Worm (Caenorhabditis elegans): Measurements from ENCODE around the gene srsx-36.
"Not testable (repeated sequence)": the region's sequence is repeated elsewhere in the genome, so short reads cannot be mapped to it uniquely, and the experiment has no call there.

srsx-36 gene

ce11 chrV:15819983-15820382 lies 10.5 kb upstream of the srsx-36 start, which contains the start of gene srbc-48:
TSS of gene srbc-48 (plus strand) at chrV:15820283.
- TF ChIP-seq med-1 (GFP tag; optimal IDR thresholded peaks at IDR 0.05; ENCODE audit: insufficient read depth) (no peak), T22C8.4 (GFP tag; IDR thresholded peaks at IDR 0.05) (no peak), flt-1 (GFP tag; IDR thresholded peaks at IDR 0.05) (no peak), ztf-29 (GFP tag; IDR thresholded peaks at IDR 0.05) (no peak), cog-1 (tag; optimal IDR thresholded peaks at IDR 0.05) (no peak), klf-2 (GFP tag; conservative IDR thresholded peaks at IDR 0.05) (no peak), ztf-23 (GFP tag; IDR thresholded peaks at IDR 0.05) (no peak)

ce11 chrV:15817746-15818145 lies 8.3 kb upstream of the srsx-36 start, which contains the start of gene abf-3:
TSS of gene abf-3 (minus strand) at chrV:15817846.
- no peak for TF ChIP-seq ztf-29 (GFP tag; IDR thresholded peaks at IDR 0.05)
- no peak for TF ChIP-seq ref-1 (GFP tag; conservative IDR thresholded peaks at IDR 0.05)
- no peak for TF ChIP-seq med-1 (GFP tag; optimal IDR thresholded peaks at IDR 0.05; ENCODE audit: insufficient read depth)
- no peak for TF ChIP-seq klf-2 (GFP tag; conservative IDR thresholded peaks at IDR 0.05)
- no peak for TF ChIP-seq tab-1 (GFP tag; IDR thresholded peaks at IDR 0.05)
- no peak for TF ChIP-seq ztf-23 (GFP tag; IDR thresholded peaks at IDR 0.05)
- no peak for TF ChIP-seq flt-1 (GFP tag; IDR thresholded peaks at IDR 0.05)
- TF ChIP-seq cog-1 (tag; optimal IDR thresholded peaks at IDR 0.05): no peak
- no peak for TF ChIP-seq T22C8.4 (GFP tag; IDR thresholded peaks at IDR 0.05)

ce11 chrV:15815962-15816432 lies 6.6 kb upstream of the srsx-36 start, which contains the start of the genes fbxa-69 and F54B8.4:
TSS of gene fbxa-69 (minus strand) at chrV:15815971.
TSS of gene F54B8.4 (plus strand) at chrV:15816382.
- TF ChIP-seq med-1 (GFP tag; optimal IDR thresholded peaks at IDR 0.05; ENCODE audit: insufficient read depth) (no peak), ztf-23 (GFP tag; IDR thresholded peaks at IDR 0.05) (no peak), tab-1 (GFP tag; IDR thresholded peaks at IDR 0.05) (no peak), flt-1 (GFP tag; IDR thresholded peaks at IDR 0.05) (no peak), klf-2 (GFP tag; conservative IDR thresholded peaks at IDR 0.05) (no peak), ref-1 (GFP tag; conservative IDR thresholded peaks at IDR 0.05) (no peak), T22C8.4 (GFP tag; IDR thresholded peaks at IDR 0.05) (no peak), cog-1 (tag; optimal IDR thresholded peaks at IDR 0.05) (no peak), ztf-29 (GFP tag; IDR thresholded peaks at IDR 0.05) (no peak)

ce11 chrV:15811982-15812381 lies 2.5 kb upstream of the srsx-36 start, which contains the start of gene nhr-282:
TSS of gene nhr-282 (plus strand) at chrV:15812282.
- TF ChIP-seq cog-1 (tag; optimal IDR thresholded peaks at IDR 0.05); ztf-29 (GFP tag; IDR thresholded peaks at IDR 0.05); ztf-23 (GFP tag; IDR thresholded peaks at IDR 0.05): not testable (repeated sequence)

- TF ChIP-seq ref-1 (GFP tag; conservative IDR thresholded peaks at IDR 0.05) (no peak), klf-2 (GFP tag; conservative IDR thresholded peaks at IDR 0.05) (no peak), ztf-23 (GFP tag; IDR thresholded peaks at IDR 0.05) (no peak), ztf-29 (GFP tag; IDR thresholded peaks at IDR 0.05) (no peak), cog-1 (tag; optimal IDR thresholded peaks at IDR 0.05) (no peak), T22C8.4 (GFP tag; IDR thresholded peaks at IDR 0.05) (no peak), med-1 (GFP tag; optimal IDR thresholded peaks at IDR 0.05; ENCODE audit: insufficient read depth) (no peak), flt-1 (GFP tag; IDR thresholded peaks at IDR 0.05) (no peak)
Observed at ce11 chrV:15810446-15810845, 1.0 kb upstream of the srsx-36 start, which contains the start of gene F54B8.1. TSS of gene F54B8.1 (plus strand) at chrV:15810746.

ce11 chrV:15807420-15807819 lies 2.0 kb downstream of the srsx-36 start, which contains the start of gene srsx-38:
TSS of gene srsx-38 (minus strand) at chrV:15807520.
- not testable (repeated sequence) for TF ChIP-seq flt-1 (GFP tag; IDR thresholded peaks at IDR 0.05); med-1 (GFP tag; optimal IDR thresholded peaks at IDR 0.05; ENCODE audit: insufficient read depth); cog-1 (tag; optimal IDR thresholded peaks at IDR 0.05)

ce11 chrV:15803748-15804147 lies 5.7 kb downstream of the srsx-36 start, which contains the start of gene T26E4.18:
TSS of gene T26E4.18 (minus strand) at chrV:15803848.
- not testable (repeated sequence) for TF ChIP-seq tab-1 (GFP tag; IDR thresholded peaks at IDR 0.05); flt-1 (GFP tag; IDR thresholded peaks at IDR 0.05); med-1 (GFP tag; optimal IDR thresholded peaks at IDR 0.05; ENCODE audit: insufficient read depth)

ce11 chrV:15803079-15803478 lies 6.4 kb downstream of the srsx-36 start, which contains the start of gene srd-27:
TSS of gene srd-27 (plus strand) at chrV:15803379.
- not testable (repeated sequence) for TF ChIP-seq klf-2 (GFP tag; conservative IDR thresholded peaks at IDR 0.05); cog-1 (tag; optimal IDR thresholded peaks at IDR 0.05); tab-1 (GFP tag; IDR thresholded peaks at IDR 0.05)

ce11 chrV:15802623-15803022 lies 6.8 kb downstream of the srsx-36 start, which contains the start of gene T26E4.9:
TSS of gene T26E4.9 (minus strand) at chrV:15802723.
- not testable (repeated sequence) for TF ChIP-seq ref-1 (GFP tag; conservative IDR thresholded peaks at IDR 0.05); klf-2 (GFP tag; conservative IDR thresholded peaks at IDR 0.05); cog-1 (tag; optimal IDR thresholded peaks at IDR 0.05)

ce11 chrV:15798108-15798507 lies 11.3 kb downstream of the srsx-36 start, which contains the start of gene T26E4.10:
TSS of gene T26E4.10 (minus strand) at chrV:15798208.
- TF ChIP-seq med-1 (GFP tag; optimal IDR thresholded peaks at IDR 0.05; ENCODE audit: insufficient read depth) (no peak), tab-1 (GFP tag; IDR thresholded peaks at IDR 0.05) (no peak), cog-1 (tag; optimal IDR thresholded peaks at IDR 0.05) (no peak), ztf-23 (GFP tag; IDR thresholded peaks at IDR 0.05) (no peak), klf-2 (GFP tag; conservative IDR thresholded peaks at IDR 0.05) (no peak), T22C8.4 (GFP tag; IDR thresholded peaks at IDR 0.05) (no peak), ref-1 (GFP tag; conservative IDR thresholded peaks at IDR 0.05) (no peak), ztf-29 (GFP tag; IDR thresholded peaks at IDR 0.05) (no peak), flt-1 (GFP tag; IDR thresholded peaks at IDR 0.05) (no peak)

All from whole organism, midembryonic.